Worm (Caenorhabditis elegans) whole organism, L2 larva: ENCODE data around the gene cup-4.

ENCODE experiments used
- C34F6.9 ChIP-seq: fragments of 150-350 bp; optimal IDR thresholded peaks from 2 replicates; lab custom pipeline; 2014; ENCODE audit warnings: missing biosample characterization, missing genetic modification characterization
- alr-1 ChIP-seq: fragments of 150-350 bp; optimal IDR thresholded peaks from 2 replicates; lab custom pipeline; 2014; ENCODE audit warnings: missing biosample characterization, missing genetic modification characterization
- ceh-82 ChIP-seq: fragments of 150-350 bp; optimal IDR thresholded peaks from 2 replicates; lab custom pipeline; 2014; ENCODE audit warnings: missing biosample characterization, missing genetic modification characterization
- elt-3 ChIP-seq: sonication (generic microtip); optimal IDR thresholded peaks from 2 replicates; lab custom pipeline; 2017; ENCODE audit warnings: missing biosample characterization, missing genetic modification characterization
- lsy-2 ChIP-seq, 2 experiments: fragments of 150-350 bp in 1 of 2; sonication (generic microtip) in 1 of 2; optimal IDR thresholded peaks; 2 replicates each; lab custom pipeline; 2014 to 2017; ENCODE audit warnings: missing biosample characterization in 2 of 2, missing genetic modification characterization in 2 of 2
- nhr-129 ChIP-seq: fragments of 150-350 bp; optimal IDR thresholded peaks from 2 replicates; lab custom pipeline; 2014; ENCODE audit warnings: missing biosample characterization, missing genetic modification characterization
- nhr-237 ChIP-seq: fragments of 150-350 bp; optimal IDR thresholded peaks from 2 replicates; lab custom pipeline; 2014; ENCODE audit warnings: missing biosample characterization, missing genetic modification characterization
- ztf-11 ChIP-seq: sonication (generic microtip); optimal IDR thresholded peaks from 2 replicates; lab custom pipeline; 2017; ENCODE audit warnings: missing biosample characterization, missing genetic modification characterization

DNA sequence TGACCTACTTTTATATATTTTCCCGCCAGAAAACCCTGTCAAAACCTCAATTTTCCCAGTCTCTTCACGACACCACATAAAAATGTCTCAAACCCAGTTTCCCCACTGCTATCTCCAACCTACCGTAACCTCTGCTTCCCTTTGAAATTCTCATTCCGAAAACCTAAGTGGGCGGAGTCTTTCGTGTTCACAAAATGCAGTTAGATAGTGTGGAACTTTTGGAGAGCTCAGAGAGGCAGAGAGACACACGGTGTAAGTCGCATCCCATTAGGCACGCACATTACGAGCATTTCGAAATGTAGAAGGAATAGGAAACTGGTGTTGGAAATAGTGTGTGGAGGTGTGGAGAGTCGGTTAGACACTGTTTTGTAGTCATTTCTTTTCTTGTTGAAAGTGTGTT, 46.4 kb upstream of the cup-4 start:
- peak; percentile 41 for TF ChIP-seq nhr-129 (tag; lab: Kevin White, UChicago)
- no peak for TF ChIP-seq alr-1
- TF ChIP-seq C34F6.9 (tag; lab: Kevin White, UChicago) = no peak
- TF ChIP-seq nhr-237 (tag; lab: Kevin White, UChicago) = no peak
- peak in 1 of 2 experiments; percentile 57 for TF ChIP-seq lsy-2 (tag; optimal IDR thresholded peaks at IDR 0.05; lab: Kevin White, UChicago)
- no peak for TF ChIP-seq ceh-82 (tag; lab: Kevin White, UChicago)
- no peak for TF ChIP-seq ztf-11 (tag; lab: Kevin White, UChicago)
- no peak for TF ChIP-seq elt-3 (tag; lab: Kevin White, UChicago)
